Worm (Caenorhabditis elegans) whole organism, mixed stage, embryonic: ENCODE results near the gene chw-1.

Source experiments
- ces-1 ChIP-seq: fragments of 150-350 bp; optimal IDR thresholded peaks from 2 replicates; lab custom pipeline; 2014; ENCODE audit warnings: missing biosample characterization, missing genetic modification reagents, missing genetic modification characterization
- hlh-1 ChIP-seq: fragments of 150-350 bp; optimal IDR thresholded peaks from 2 replicates; lab custom pipeline; 2014; ENCODE audit warnings: missing biosample characterization, missing genetic modification reagents, missing genetic modification characterization
- nhr-2 ChIP-seq: fragments of 150-350 bp; optimal IDR thresholded peaks from 2 replicates; lab custom pipeline; 2014; ENCODE audit warnings: missing biosample characterization, missing genetic modification characterization
- nhr-28 ChIP-seq: fragments of 150-350 bp; optimal IDR thresholded peaks from 2 replicates; lab custom pipeline; 2014; ENCODE audit warnings: missing biosample characterization, missing genetic modification characterization
- snpc-4 ChIP-seq: fragments of 150-350 bp; optimal IDR thresholded peaks from 2 replicates; lab custom pipeline; 2014; ENCODE audit warnings: missing biosample characterization, missing genetic modification characterization
- unc-120 ChIP-seq: sonication (generic microtip); optimal IDR thresholded peaks from 2 replicates; lab custom pipeline; 2017; ENCODE audit warnings: missing genetic modification characterization, missing compliant biosample characterization; ENCODE audit not compliant: poor library complexity, severe bottlenecking

ce11 chrV:10460685-10461084, 1.4 kb upstream of the chw-1 start:
- TF ChIP-seq snpc-4 (tag; lab: Kevin White, UChicago) (no peak), hlh-1 (tag; lab: Kevin White, UChicago) (no peak), nhr-28 (no peak), unc-120 (tag; lab: Kevin White, UChicago) (no peak), nhr-2 (no peak), ces-1 (GFP tag; lab: Kevin White, UChicago) (no peak)
